Worm (Caenorhabditis elegans) whole organism, L1 larva: Measurements from ENCODE around the gene nono-1.

ENCODE experiments used
- Y116A8C.19 ChIP-seq: sonication (generic microtip); optimal IDR thresholded peaks from 2 replicates; lab custom pipeline; 2016; ENCODE audit warnings: missing compliant biosample characterization, missing genetic modification characterization, borderline replicate concordance
- aly-2 ChIP-seq: fragments of 150-350 bp; optimal IDR thresholded peaks from 2 replicates; lab custom pipeline; 2014; ENCODE audit warnings: missing biosample characterization, missing genetic modification characterization
- blmp-1 ChIP-seq: fragments of 150-350 bp; optimal IDR thresholded peaks from 2 replicates; lab custom pipeline; 2014; ENCODE audit warnings: missing biosample characterization, missing genetic modification characterization
- ceh-63 ChIP-seq: fragments of 200-800 bp; sonication (Bioruptor generic); optimal IDR thresholded peaks from 2 replicates; lab custom pipeline; 2018; ENCODE audit warnings: mild to moderate bottlenecking, missing genetic modification characterization, missing compliant biosample characterization
- ceh-82 ChIP-seq, 3 experiments: fragments of 150-350 bp in 1 of 3; sonication (generic microtip) in 2 of 3; optimal IDR thresholded peaks; 2 replicates each; lab custom pipeline; 2014 to 2017; ENCODE audit warnings: missing biosample characterization in 3 of 3, missing genetic modification characterization in 3 of 3
- ceh-88 ChIP-seq: fragments of 200-800 bp; sonication (Bioruptor generic); IDR thresholded peaks from 2 replicates; pipeline ENCODE4 v1.3.6; 2022; ENCODE audit warnings: missing genetic modification characterization, missing compliant biosample characterization
- dpl-1 ChIP-seq, 3 experiments: fragments of 150-350 bp in 2 of 3; sonication (generic microtip) in 1 of 3; optimal IDR thresholded peaks; 2 replicates each; lab custom pipeline; 2014 to 2017; ENCODE audit warnings: missing biosample characterization in 3 of 3, missing genetic modification characterization in 3 of 3, missing genetic modification reagents in 3 of 3
- dsc-1 ChIP-seq: sonication (generic microtip); optimal IDR thresholded peaks from 2 replicates; lab custom pipeline; 2016; ENCODE audit warnings: mild to moderate bottlenecking, missing genetic modification characterization, missing compliant biosample characterization
- efl-1 ChIP-seq, 4 experiments: fragments of 150-350 bp; optimal IDR thresholded peaks in 3 of 4; peaks in 1 of 4; 1 replicate in 1 of 4; 2 replicates in 3 of 4; lab custom pipeline; 2014; ENCODE audit warnings: missing biosample characterization in 2 of 4, missing genetic modification characterization in 2 of 4, missing genetic modification reagents in 2 of 4
- efl-3 ChIP-seq: fragments of 200-800 bp; sonication (Bioruptor generic); optimal IDR thresholded peaks from 2 replicates; lab custom pipeline; 2018; ENCODE audit warnings: mild to moderate bottlenecking, missing genetic modification characterization, missing compliant biosample characterization
- egl-13 ChIP-seq: sonication (generic microtip); optimal IDR thresholded peaks from 2 replicates; lab custom pipeline; 2016; ENCODE audit warnings: missing genotype, missing genetic modification reagents, missing genetic modification characterization, missing compliant biosample characterization
- egl-27 ChIP-seq, 2 experiments: fragments of 150-350 bp in 1 of 2; sonication (generic microtip); optimal IDR thresholded peaks; 3 replicates each; lab custom pipeline; 2017 to 2018; ENCODE audit warnings: missing biosample characterization in 2 of 2, missing genetic modification characterization in 2 of 2, missing genetic modification reagents in 2 of 2
- fkh-10 ChIP-seq: sonication (generic microtip); optimal IDR thresholded peaks from 2 replicates; lab custom pipeline; 2017; ENCODE audit warnings: missing biosample characterization, missing genetic modification reagents, missing genetic modification characterization
- fkh-8 ChIP-seq: sonication (generic microtip); optimal IDR thresholded peaks from 2 replicates; lab custom pipeline; 2016; ENCODE audit warnings: mild to moderate bottlenecking, missing genetic modification characterization, missing compliant biosample characterization
- isw-1 ChIP-seq: fragments of 200-800 bp; sonication (Bioruptor generic); IDR thresholded peaks from 2 replicates; pipeline ENCODE4 v1.3.6; 2022; ENCODE audit warnings: missing genetic modification characterization, missing compliant biosample characterization
- jun-1 ChIP-seq: fragments of 150-350 bp; optimal IDR thresholded peaks from 2 replicates; lab custom pipeline; 2014; ENCODE audit warnings: missing biosample characterization, missing genetic modification reagents, missing genetic modification characterization
- lin-13 ChIP-seq: fragments of 150-350 bp; optimal IDR thresholded peaks from 2 replicates; lab custom pipeline; 2014; ENCODE audit warnings: missing biosample characterization, missing genetic modification reagents, missing genetic modification characterization
- lin-14 ChIP-seq: fragments of 200-800 bp; sonication (Bioruptor generic); optimal IDR thresholded peaks from 2 replicates; lab custom pipeline; 2018; ENCODE audit warnings: mild to moderate bottlenecking, missing genetic modification characterization, moderate library complexity, missing compliant biosample characterization
- lin-35 ChIP-seq, 2 experiments: fragments of 150-350 bp; optimal IDR thresholded peaks; 2 replicates each; lab custom pipeline; 2014; ENCODE audit warnings: missing biosample characterization in 2 of 2, missing genetic modification characterization in 2 of 2, missing genetic modification reagents in 2 of 2
- lin-39 ChIP-seq: fragments of 150-350 bp; optimal IDR thresholded peaks from 2 replicates; lab custom pipeline; 2014; ENCODE audit warnings: missing biosample characterization, missing genetic modification reagents, missing genetic modification characterization
- lir-3 ChIP-seq: sonication (generic microtip); optimal IDR thresholded peaks from 2 replicates; lab custom pipeline; 2016; ENCODE audit warnings: mild to moderate bottlenecking, missing genetic modification characterization, moderate library complexity, missing compliant biosample characterization; ENCODE audit not compliant: poor library complexity
- lsy-2 ChIP-seq, 2 experiments: fragments of 150-350 bp; optimal IDR thresholded peaks; 2 replicates each; lab custom pipeline; 2014; ENCODE audit warnings: missing biosample characterization in 2 of 2, missing genetic modification characterization in 2 of 2
- mdl-1 ChIP-seq, 2 experiments: fragments of 150-350 bp; optimal IDR thresholded peaks; 2 replicates each; lab custom pipeline; 2014 to 2017; ENCODE audit warnings: missing biosample characterization in 2 of 2, missing genetic modification characterization in 2 of 2, inconsistent platforms in 1 of 2
- mef-2 ChIP-seq: fragments of 150-350 bp; optimal IDR thresholded peaks from 2 replicates; lab custom pipeline; 2014; ENCODE audit warnings: missing biosample characterization, missing genetic modification characterization
- mep-1 ChIP-seq: fragments of 150-350 bp; optimal IDR thresholded peaks from 2 replicates; lab custom pipeline; 2014; ENCODE audit warnings: missing biosample characterization, missing genetic modification characterization
- nhr-11 ChIP-seq: fragments of 150-350 bp; optimal IDR thresholded peaks from 2 replicates; lab custom pipeline; 2014; ENCODE audit warnings: missing biosample characterization, missing genetic modification characterization
- nhr-12 ChIP-seq: sonication (generic microtip); optimal IDR thresholded peaks from 2 replicates; lab custom pipeline; 2017; ENCODE audit warnings: missing biosample characterization, missing genetic modification characterization
- nhr-237 ChIP-seq: fragments of 150-350 bp; optimal IDR thresholded peaks from 2 replicates; lab custom pipeline; 2014; ENCODE audit warnings: missing biosample characterization, missing genetic modification characterization
- nhr-28 ChIP-seq: fragments of 150-350 bp; optimal IDR thresholded peaks from 2 replicates; lab custom pipeline; 2014; ENCODE audit warnings: missing biosample characterization, missing genetic modification characterization
- nhr-77 ChIP-seq: fragments of 150-350 bp; optimal IDR thresholded peaks from 2 replicates; lab custom pipeline; 2014; ENCODE audit warnings: missing biosample characterization, missing genetic modification characterization
- nhr-84 ChIP-seq: sonication (generic microtip); optimal IDR thresholded peaks from 2 replicates; lab custom pipeline; 2017; ENCODE audit warnings: missing biosample characterization, missing genetic modification characterization
- nhr-85 ChIP-seq: sonication (generic microtip); peaks from one replicate; lab custom pipeline; 2016; ENCODE audit warnings: missing genetic modification characterization, inconsistent platforms, missing compliant biosample characterization
- pag-3 ChIP-seq: sonication (generic microtip); optimal IDR thresholded peaks from 2 replicates; lab custom pipeline; 2017; ENCODE audit warnings: missing genetic modification characterization, mild to moderate bottlenecking, missing compliant biosample characterization, antibody characterized with exemption, borderline replicate concordance; ENCODE audit not compliant: insufficient read depth
- pax-3 ChIP-seq: fragments of 200-800 bp; sonication (Bioruptor generic); optimal IDR thresholded peaks from 2 replicates; lab custom pipeline; 2018; ENCODE audit warnings: mild to moderate bottlenecking, missing genetic modification characterization, moderate library complexity, missing compliant biosample characterization
- rnt-1 ChIP-seq: sonication (generic microtip); optimal IDR thresholded peaks from 2 replicates; lab custom pipeline; 2016; ENCODE audit warnings: mild to moderate bottlenecking, missing genetic modification characterization, moderate library complexity, missing compliant biosample characterization
- skn-1 ChIP-seq: fragments of 150-350 bp; optimal IDR thresholded peaks from 2 replicates; lab custom pipeline; 2014; ENCODE audit warnings: missing biosample characterization, missing genetic modification characterization
- snpc-4 ChIP-seq: fragments of 150-350 bp; optimal IDR thresholded peaks from 2 replicates; lab custom pipeline; 2014; ENCODE audit warnings: missing biosample characterization, missing genetic modification characterization
- sox-4 ChIP-seq: sonication (generic microtip); optimal IDR thresholded peaks from 2 replicates; lab custom pipeline; 2016; ENCODE audit warnings: missing genetic modification characterization, missing compliant biosample characterization
- swsn-7 ChIP-seq: sonication (generic microtip); optimal IDR thresholded peaks from 2 replicates; lab custom pipeline; 2016; ENCODE audit warnings: missing genetic modification characterization, missing compliant biosample characterization
- unc-30 ChIP-seq: sonication (generic microtip); optimal IDR thresholded peaks from 2 replicates; lab custom pipeline; 2017; ENCODE audit warnings: missing biosample characterization, missing genetic modification characterization
- unc-62 ChIP-seq: fragments of 150-350 bp; optimal IDR thresholded peaks from 2 replicates; lab custom pipeline; 2014; ENCODE audit warnings: missing biosample characterization, missing genetic modification reagents, missing genetic modification characterization
- vab-15 ChIP-seq: sonication (generic microtip); optimal IDR thresholded peaks from 2 replicates; lab custom pipeline; 2017; ENCODE audit warnings: missing genotype, mild to moderate bottlenecking, missing genetic modification characterization, missing compliant biosample characterization
- xbp-1 ChIP-seq: sonication (generic microtip); optimal IDR thresholded peaks from 2 replicates; lab custom pipeline; 2016; ENCODE audit warnings: missing genetic modification characterization, missing compliant biosample characterization
- ztf-4 ChIP-seq: fragments of 150-350 bp; optimal IDR thresholded peaks from 2 replicates; lab custom pipeline; 2014; ENCODE audit warnings: missing biosample characterization, missing genetic modification characterization

nono-1 gene

DNA sequence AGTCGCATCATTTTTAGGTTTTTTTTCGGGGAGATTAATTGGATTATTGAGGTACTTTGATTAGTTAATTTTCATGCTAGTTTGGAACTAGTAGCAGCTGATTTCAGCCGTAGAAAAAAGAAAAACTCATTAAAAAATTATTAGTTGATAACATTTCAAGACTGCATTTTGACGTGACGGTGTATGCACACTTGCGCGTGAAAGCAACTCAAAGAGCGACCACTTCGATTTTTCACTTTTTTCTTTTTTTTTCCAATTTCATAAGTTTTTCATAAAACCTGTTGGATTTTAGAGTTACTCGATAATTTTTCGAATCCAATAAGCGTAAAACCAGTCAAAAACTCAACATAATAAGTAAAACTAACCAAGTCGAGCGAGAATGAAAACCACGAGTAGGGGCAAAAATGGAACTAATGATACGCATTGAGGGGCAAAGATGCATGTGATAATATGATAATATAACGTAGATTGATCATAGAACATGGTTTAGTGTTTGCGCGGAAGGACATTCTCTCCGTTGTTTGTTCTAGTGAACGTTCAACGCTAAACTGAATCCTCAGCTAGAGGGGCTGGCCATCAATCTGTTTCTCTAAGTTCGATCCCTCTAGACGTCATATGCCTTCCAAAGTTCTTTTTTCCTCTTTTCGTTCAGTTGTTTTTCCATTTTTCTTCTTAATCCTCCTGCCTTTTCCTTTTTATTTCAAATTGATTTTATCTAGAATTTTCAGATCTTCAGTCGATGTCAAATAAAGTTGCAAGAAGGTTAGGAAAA, 9.7 kb downstream of the nono-1 start, which contains the start of the genes F25B5.6 and F25B5.3 (continued):
- TF ChIP-seq xbp-1 (peak; percentile 3), lin-13 (peak; percentile 14), lsy-2 (tag; optimal IDR thresholded peaks at IDR 0.05; lab: Kevin White, UChicago) (peak; percentile 36 to 50), dpl-1 (GFP tag; optimal IDR thresholded peaks at IDR 0.05; lab: Kevin White, UChicago) (peak in 2 of 3 experiments; percentile 12 to 50)

DNA sequence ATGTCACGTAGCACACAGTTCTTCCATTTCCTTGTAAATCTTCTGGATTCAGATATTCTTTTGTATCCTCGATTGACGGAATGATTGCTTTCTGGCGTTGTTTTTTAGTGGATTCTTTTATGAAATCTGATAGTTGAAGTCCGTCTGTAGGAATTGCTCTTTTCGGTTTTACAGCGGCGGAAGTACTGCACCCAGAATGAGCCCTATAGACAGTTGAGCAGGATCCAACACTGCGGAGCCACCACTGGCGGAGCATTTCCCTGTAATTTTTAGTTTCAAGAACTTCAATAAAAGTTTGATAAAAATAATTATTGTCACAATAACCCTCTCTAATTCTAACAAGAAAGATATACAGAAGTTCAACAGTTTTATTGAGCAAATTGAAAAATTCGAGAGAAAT, 12.2 kb downstream of the nono-1 start, which contains the start of gene F25B5.5:
TSS of gene F25B5.5 (minus strand) at position 260 of the 400 bp plus-strand sequence.
- TF ChIP-seq efl-1 (optimal IDR thresholded peaks at IDR 0.05; lab: Kevin White, UChicago) = no peak
- TF ChIP-seq efl-1 (GFP tag; optimal IDR thresholded peaks at IDR 0.05 in 1 of 2; lab: Kevin White, UChicago) = peak in 1 of 2 experiments; percentile 23
- no peak for TF ChIP-seq nhr-12

DNA sequence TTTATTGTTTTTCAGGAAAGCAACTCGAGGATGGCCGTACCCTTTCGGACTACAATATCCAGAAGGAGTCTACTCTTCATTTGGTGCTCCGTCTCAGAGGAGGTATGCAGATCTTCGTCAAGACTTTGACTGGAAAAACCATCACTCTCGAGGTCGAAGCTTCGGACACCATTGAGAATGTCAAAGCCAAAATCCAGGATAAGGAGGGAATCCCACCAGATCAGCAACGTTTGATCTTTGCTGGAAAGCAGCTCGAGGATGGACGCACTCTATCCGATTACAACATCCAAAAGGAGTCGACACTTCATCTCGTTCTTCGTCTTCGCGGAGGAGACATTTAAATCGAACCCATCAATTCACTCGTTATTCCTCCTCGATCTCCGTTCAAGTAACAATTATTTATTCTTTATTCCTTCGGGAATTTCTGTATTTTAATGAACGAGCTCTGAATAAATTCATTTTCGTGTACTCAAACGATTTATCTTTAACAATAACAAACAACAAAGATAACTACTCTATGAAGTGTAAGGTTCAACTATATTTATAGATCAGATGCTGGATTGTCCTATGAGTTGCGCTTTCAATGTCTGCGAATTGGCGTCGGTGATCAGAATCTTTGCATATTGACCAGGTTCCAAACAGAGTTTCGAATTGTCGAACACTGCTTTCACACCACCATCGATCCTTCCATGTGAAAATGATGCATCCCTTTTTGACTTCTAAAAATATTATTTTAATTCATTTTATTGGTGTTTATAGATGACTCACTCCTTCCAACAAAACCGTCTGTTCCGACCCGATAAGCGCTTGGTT, 14.5 kb downstream of the nono-1 start:
- TF ChIP-seq nhr-28 (tag; lab: Kevin White, UChicago) (no peak), dpl-1 (GFP tag; optimal IDR thresholded peaks at IDR 0.05; lab: Kevin White, UChicago) (no peak), lin-39 (tag; lab: Kevin White, UChicago) (no peak), efl-3 (GFP tag; lab: Kevin White, UChicago) (no peak), ceh-63 (GFP tag; lab: Kevin White, UChicago) (no peak), unc-62 (GFP tag; lab: Kevin White, UChicago) (no peak), fkh-8 (tag; lab: Kevin White, UChicago) (no peak), lin-13 (no peak), rnt-1 (tag; lab: Kevin White, UChicago) (no peak), lin-14 (GFP tag; lab: Kevin White, UChicago) (peak; percentile 25), isw-1 (no peak), snpc-4 (no peak), nhr-85 (tag; lab: Kevin White, UChicago) (peak; percentile 48), jun-1 (tag; lab: Kevin White, UChicago) (no peak), lin-35 (GFP tag; optimal IDR thresholded peaks at IDR 0.05; lab: Kevin White, UChicago) (peak in 1 of 2 experiments; percentile 45), mdl-1 (tag; optimal IDR thresholded peaks at IDR 0.05; lab: Kevin White, UChicago) (no peak), ceh-88 (GFP tag; lab: Robert Waterston, UW) (no peak), aly-2 (tag; lab: Kevin White, UChicago) (peak; percentile 98), pag-3 (tag; lab: Kevin White, UChicago) (no peak), ztf-4 (tag; lab: Kevin White, UChicago) (peak; percentile 22), blmp-1 (tag; lab: Kevin White, UChicago) (no peak), vab-15 (tag; lab: Kevin White, UChicago) (no peak), nhr-77 (no peak), egl-27 (tag; optimal IDR thresholded peaks at IDR 0.05; lab: Kevin White, UChicago) (no peak), nhr-12 (no peak), mep-1 (tag; lab: Kevin White, UChicago) (no peak), ceh-82 (tag; optimal IDR thresholded peaks at IDR 0.05; lab: Kevin White, UChicago) (no peak), swsn-7 (tag; lab: Kevin White, UChicago) (no peak), Y116A8C.19 (tag; lab: Kevin White, UChicago) (no peak), sox-4 (tag; lab: Kevin White, UChicago) (no peak), nhr-237 (tag; lab: Kevin White, UChicago) (no peak), nhr-84 (tag; lab: Kevin White, UChicago) (no peak), dsc-1 (tag; lab: Kevin White, UChicago) (peak; percentile 3), fkh-10 (GFP tag; lab: Kevin White, UChicago) (no peak), pax-3 (tag; lab: Kevin White, UChicago) (no peak), efl-1 (optimal IDR thresholded peaks at IDR 0.05; lab: Kevin White, UChicago) (peak in 1 of 2 experiments; percentile 24), efl-1 (GFP tag; optimal IDR thresholded peaks at IDR 0.05 in 1 of 2; lab: Kevin White, UChicago) (peak in 1 of 2 experiments; percentile 92), skn-1 (tag; lab: Kevin White, UChicago) (no peak), mef-2 (tag; lab: Kevin White, UChicago) (no peak), egl-13 (tag; lab: Kevin White, UChicago) (no peak), lir-3 (tag; lab: Kevin White, UChicago) (peak; percentile 57), unc-30 (no peak), nhr-11 (tag; lab: Kevin White, UChicago) (no peak)
